Worm (Caenorhabditis elegans) whole organism, late embryonic: ENCODE data around the gene ptr-8.
A peak's percentile ranks its signal among the peaks of the same experiment; 100 is the strongest.

Source experiments
- C38D4.7 ChIP-seq: fragments of 200-800 bp; sonication (Bioruptor generic); optimal IDR thresholded peaks from 2 replicates; lab custom pipeline; 2018; ENCODE audit warnings: mild to moderate bottlenecking, missing genetic modification characterization, moderate library complexity, missing compliant biosample characterization
- K02D7.2 ChIP-seq: sonication (generic microtip); optimal IDR thresholded peaks from 2 replicates; lab custom pipeline; 2017; ENCODE audit warnings: mild to moderate bottlenecking, missing genetic modification characterization, missing compliant biosample characterization
- K09A11.1 ChIP-seq: sonication (generic microtip); optimal IDR thresholded peaks from 2 replicates; lab custom pipeline; 2017; ENCODE audit warnings: antibody characterized with exemption, mild to moderate bottlenecking, missing genetic modification characterization, missing compliant biosample characterization; ENCODE audit not compliant: insufficient read depth
- Y22D7AL.16 ChIP-seq: sonication (generic microtip); optimal IDR thresholded peaks from 2 replicates; lab custom pipeline; 2016; ENCODE audit warnings: missing genetic modification characterization, missing compliant biosample characterization
- ahr-1 ChIP-seq: sonication (generic microtip); optimal IDR thresholded peaks from 2 replicates; lab custom pipeline; 2016; ENCODE audit warnings: missing genetic modification characterization, missing compliant biosample characterization
- ama-1 ChIP-seq: fragments of 150-350 bp; optimal IDR thresholded peaks from 2 replicates; lab custom pipeline; 2014
- ceh-18 ChIP-seq: sonication (generic microtip); optimal IDR thresholded peaks from 2 replicates; lab custom pipeline; 2016; ENCODE audit warnings: missing genetic modification characterization, missing compliant biosample characterization
- ceh-19 ChIP-seq: fragments of 200-800 bp; sonication (Bioruptor generic); optimal IDR thresholded peaks from 2 replicates; lab custom pipeline; 2018; ENCODE audit warnings: mild to moderate bottlenecking, missing genetic modification characterization, missing compliant biosample characterization
- ceh-22 ChIP-seq: sonication (generic microtip); optimal IDR thresholded peaks from 2 replicates; lab custom pipeline; 2017; ENCODE audit warnings: missing biosample characterization, missing genetic modification characterization
- ceh-24 ChIP-seq: sonication (generic microtip); optimal IDR thresholded peaks from 2 replicates; lab custom pipeline; 2016; ENCODE audit warnings: mild to moderate bottlenecking, missing genetic modification characterization, missing compliant biosample characterization
- ceh-31 ChIP-seq: sonication (generic microtip); optimal IDR thresholded peaks from 2 replicates; lab custom pipeline; 2016; ENCODE audit warnings: missing genetic modification characterization, missing compliant biosample characterization
- ceh-34 ChIP-seq: sonication (generic microtip); optimal IDR thresholded peaks from 2 replicates; lab custom pipeline; 2016; ENCODE audit warnings: mild to moderate bottlenecking, missing genetic modification characterization, missing compliant biosample characterization
- ceh-45 ChIP-seq: fragments of 200-800 bp; sonication (Bioruptor generic); IDR thresholded peaks from 2 replicates; pipeline ENCODE4 v1.3.6; 2022; ENCODE audit warnings: missing genetic modification reagents, missing genetic modification characterization, missing compliant biosample characterization
- ceh-6 ChIP-seq: fragments of 200-800 bp; sonication (Bioruptor generic); optimal IDR thresholded peaks from 2 replicates; lab custom pipeline; 2018; ENCODE audit warnings: mild to moderate bottlenecking, missing genetic modification characterization, missing compliant biosample characterization
- ceh-9 ChIP-seq: sonication (generic microtip); optimal IDR thresholded peaks from 2 replicates; lab custom pipeline; 2016; ENCODE audit warnings: mild to moderate bottlenecking, missing genetic modification characterization, inconsistent platforms, missing compliant biosample characterization
- dmd-4 ChIP-seq: sonication (generic microtip); optimal IDR thresholded peaks from 2 replicates; lab custom pipeline; 2016; ENCODE audit warnings: borderline replicate concordance, missing genetic modification characterization, missing compliant biosample characterization
- dve-1 ChIP-seq: sonication (generic microtip); optimal IDR thresholded peaks from 2 replicates; lab custom pipeline; 2017; ENCODE audit warnings: antibody characterized with exemption, mild to moderate bottlenecking, missing genetic modification characterization, missing compliant biosample characterization
- elt-2 ChIP-seq: sonication (generic microtip); optimal IDR thresholded peaks from 2 replicates; lab custom pipeline; 2016; ENCODE audit warnings: missing genetic modification reagents, missing genetic modification characterization, missing compliant biosample characterization
- elt-4 ChIP-seq: sonication (generic microtip); optimal IDR thresholded peaks from 2 replicates; lab custom pipeline; 2016; ENCODE audit warnings: missing genetic modification characterization, missing compliant biosample characterization
- ets-4 ChIP-seq: sonication (generic microtip); optimal IDR thresholded peaks from 2 replicates; lab custom pipeline; 2016; ENCODE audit warnings: missing genetic modification characterization, missing compliant biosample characterization
- eyg-1 ChIP-seq: sonication (generic microtip); optimal IDR thresholded peaks from 2 replicates; lab custom pipeline; 2016; ENCODE audit warnings: missing genotype, missing genetic modification characterization, missing compliant biosample characterization
- fax-1 ChIP-seq: sonication (generic microtip); optimal IDR thresholded peaks from 2 replicates; lab custom pipeline; 2016; ENCODE audit warnings: missing genotype, missing genetic modification characterization, missing compliant biosample characterization
- fkh-10 ChIP-seq: fragments of 150-350 bp; optimal IDR thresholded peaks from 2 replicates; lab custom pipeline; 2014; ENCODE audit warnings: missing biosample characterization, missing genetic modification reagents, missing genetic modification characterization
- gmeb-2 ChIP-seq: sonication (generic microtip); optimal IDR thresholded peaks from 2 replicates; lab custom pipeline; 2016; ENCODE audit warnings: missing genetic modification characterization, inconsistent platforms, missing compliant biosample characterization
- hlh-15 ChIP-seq: sonication (generic microtip); optimal IDR thresholded peaks from 2 replicates; lab custom pipeline; 2016; ENCODE audit warnings: missing genetic modification characterization, missing compliant biosample characterization
- hlh-30 ChIP-seq: sonication (generic microtip); optimal IDR thresholded peaks from 2 replicates; lab custom pipeline; 2017; ENCODE audit warnings: antibody characterized with exemption, missing genetic modification characterization, missing compliant biosample characterization; ENCODE audit not compliant: insufficient read depth
- hlh-6 ChIP-seq: sonication (generic microtip); optimal IDR thresholded peaks from 2 replicates; lab custom pipeline; 2016; ENCODE audit warnings: missing genotype, missing genetic modification characterization, missing compliant biosample characterization
- hlh-8 ChIP-seq: sonication (generic microtip); optimal IDR thresholded peaks from 2 replicates; lab custom pipeline; 2016; ENCODE audit warnings: missing genotype, missing genetic modification characterization, missing compliant biosample characterization
- madf-2 ChIP-seq: sonication (generic microtip); optimal IDR thresholded peaks from 2 replicates; lab custom pipeline; 2017; ENCODE audit warnings: missing genetic modification characterization, missing compliant biosample characterization
- nfya-1 ChIP-seq: sonication (generic microtip); optimal IDR thresholded peaks from 2 replicates; lab custom pipeline; 2017; ENCODE audit warnings: missing genetic modification characterization, mild to moderate bottlenecking, missing compliant biosample characterization, antibody characterized with exemption, moderate library complexity
- nhr-11 ChIP-seq: fragments of 150-350 bp; optimal IDR thresholded peaks from 2 replicates; lab custom pipeline; 2014; ENCODE audit warnings: missing biosample characterization, missing genetic modification characterization
- nhr-232 ChIP-seq: sonication (generic microtip); optimal IDR thresholded peaks from 2 replicates; lab custom pipeline; 2016; ENCODE audit warnings: missing genetic modification characterization, missing compliant biosample characterization
- odd-2 ChIP-seq: sonication (generic microtip); optimal IDR thresholded peaks from 2 replicates; lab custom pipeline; 2017; ENCODE audit warnings: antibody characterized with exemption, mild to moderate bottlenecking, missing genetic modification characterization, missing compliant biosample characterization
- pat-9 ChIP-seq: fragments of 200-800 bp; sonication (Bioruptor generic); optimal IDR thresholded peaks from 2 replicates; lab custom pipeline; 2018; ENCODE audit warnings: mild to moderate bottlenecking, missing genetic modification characterization, moderate library complexity, missing compliant biosample characterization
- pha-4 ChIP-seq: fragments of 150-350 bp; optimal IDR thresholded peaks from 2 replicates; lab custom pipeline; 2018; ENCODE audit warnings: missing biosample characterization, missing genetic modification reagents, missing genetic modification characterization
- pqm-1 ChIP-seq: sonication (generic microtip); optimal IDR thresholded peaks from 2 replicates; lab custom pipeline; 2016; ENCODE audit warnings: missing genetic modification characterization, missing compliant biosample characterization
- ref-2 ChIP-seq: sonication (generic microtip); optimal IDR thresholded peaks from 2 replicates; lab custom pipeline; 2016; ENCODE audit warnings: missing genetic modification characterization, missing compliant biosample characterization
- rnt-1 ChIP-seq: sonication (generic microtip); optimal IDR thresholded peaks from 2 replicates; lab custom pipeline; 2016; ENCODE audit warnings: missing genetic modification characterization, missing compliant biosample characterization
- sox-4 ChIP-seq: sonication (generic microtip); optimal IDR thresholded peaks from 2 replicates; lab custom pipeline; 2017; ENCODE audit warnings: mild to moderate bottlenecking, missing genetic modification characterization, inconsistent platforms, missing compliant biosample characterization
- syd-9 ChIP-seq: sonication (generic microtip); optimal IDR thresholded peaks from 2 replicates; lab custom pipeline; 2016; ENCODE audit warnings: mild to moderate bottlenecking, missing genetic modification characterization, moderate library complexity, missing compliant biosample characterization
- tbx-2 ChIP-seq: sonication (generic microtip); optimal IDR thresholded peaks from 2 replicates; lab custom pipeline; 2016; ENCODE audit warnings: missing genetic modification characterization, missing compliant biosample characterization
- tbx-7 ChIP-seq: sonication (generic microtip); optimal IDR thresholded peaks from 2 replicates; lab custom pipeline; 2016; ENCODE audit warnings: missing genotype, missing genetic modification characterization, missing compliant biosample characterization
- unc-42 ChIP-seq: sonication (generic microtip); optimal IDR thresholded peaks from 2 replicates; lab custom pipeline; 2016; ENCODE audit warnings: missing genotype, missing genetic modification characterization, missing compliant biosample characterization
- unc-86 ChIP-seq: sonication (generic microtip); optimal IDR thresholded peaks from 2 replicates; lab custom pipeline; 2016; ENCODE audit warnings: missing genetic modification characterization, missing compliant biosample characterization

Gene ptr-8

DNA sequence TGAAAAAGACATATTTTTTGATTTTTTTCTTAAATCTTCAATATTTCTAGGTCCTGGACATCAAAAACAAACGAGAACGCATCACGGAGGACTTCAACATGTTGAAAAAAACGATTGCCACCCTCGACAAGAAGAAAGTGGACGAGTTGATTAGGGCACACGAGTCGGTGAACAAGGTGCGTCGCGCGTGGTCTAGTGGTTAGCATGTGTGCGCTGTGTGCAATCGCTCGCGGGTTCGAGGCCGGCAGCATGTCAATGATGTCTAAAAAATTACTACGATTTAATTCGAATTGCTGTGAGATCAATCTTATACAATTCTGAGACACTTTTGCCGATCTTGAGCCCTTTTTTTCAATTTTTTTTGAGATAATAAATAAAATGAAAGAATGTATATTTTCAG lies 49.0 kb upstream of the ptr-8 start (continued):
- TF ChIP-seq fkh-10 (GFP tag; lab: Kevin White, UChicago) (no peak), hlh-6 (tag; lab: Kevin White, UChicago) (peak; percentile 88), madf-2 (tag; lab: Kevin White, UChicago) (peak; percentile 83), hlh-30 (tag; lab: Kevin White, UChicago) (peak; percentile 79), ceh-31 (tag; lab: Kevin White, UChicago) (peak; percentile 69), tbx-2 (tag; lab: Kevin White, UChicago) (peak; percentile 93), rnt-1 (tag; lab: Kevin White, UChicago) (peak; percentile 58), sox-4 (tag; lab: Kevin White, UChicago) (peak; percentile 88), elt-4 (tag; lab: Kevin White, UChicago) (peak; percentile 5), ceh-34 (tag; lab: Kevin White, UChicago) (peak; percentile 87), ama-1 (no peak), C38D4.7 (peak; percentile 83), pqm-1 (tag; lab: Kevin White, UChicago) (peak; percentile 67), tbx-7 (tag; lab: Kevin White, UChicago) (peak; percentile 68), ceh-18 (tag; lab: Kevin White, UChicago) (peak; percentile 85), odd-2 (peak; percentile 77), ceh-19 (GFP tag; lab: Kevin White, UChicago) (peak; percentile 92), pat-9 (peak; percentile 95), ceh-6 (peak; percentile 91), ets-4 (tag; lab: Kevin White, UChicago) (no peak), ahr-1 (tag; lab: Kevin White, UChicago) (peak; percentile 77), elt-2 (tag; lab: Kevin White, UChicago) (peak; percentile 94), nfya-1 (tag; lab: Kevin White, UChicago) (peak; percentile 74), ceh-24 (tag; lab: Kevin White, UChicago) (peak; percentile 59)

DNA sequence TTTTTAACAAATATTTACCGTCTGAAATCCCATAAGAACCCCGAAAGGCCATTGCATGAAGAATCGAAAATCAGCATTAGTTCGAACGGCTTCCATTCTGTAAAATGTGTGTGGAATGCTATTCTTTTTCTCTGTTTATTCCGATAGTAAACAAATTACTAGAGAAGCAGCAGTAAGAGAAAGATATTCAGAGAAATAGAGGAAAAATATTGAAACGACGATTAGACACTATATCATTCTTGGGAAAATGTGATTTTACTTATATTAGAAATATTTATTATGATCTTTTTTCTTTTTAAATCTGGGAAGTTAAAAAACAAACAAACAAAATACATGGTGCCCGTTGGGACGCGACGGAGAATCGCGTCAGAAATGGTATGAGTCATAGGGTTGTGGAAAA lies 45.6 kb upstream of the ptr-8 start, which contains the start of gene M106.8:
TSS of gene M106.8 (minus strand) at position 101 of the 400 bp plus-strand sequence.
- TF ChIP-seq eyg-1 (tag; lab: Kevin White, UChicago), result no peak
- no peak for TF ChIP-seq K09A11.1 (tag; lab: Kevin White, UChicago)
- no peak for TF ChIP-seq hlh-6 (tag; lab: Kevin White, UChicago)
- no peak for TF ChIP-seq ceh-9 (tag; lab: Kevin White, UChicago)

ce11 chrII:10847057-10847456 lies 42.0 kb upstream of the ptr-8 start:
- TF ChIP-seq ceh-18 (tag; lab: Kevin White, UChicago) (no peak), odd-2 (no peak), tbx-7 (tag; lab: Kevin White, UChicago) (no peak), gmeb-2 (no peak), pha-4 (no peak), hlh-8 (tag; lab: Kevin White, UChicago) (no peak), sox-4 (tag; lab: Kevin White, UChicago) (no peak), madf-2 (tag; lab: Kevin White, UChicago) (no peak), dmd-4 (tag; lab: Kevin White, UChicago) (no peak), hlh-15 (tag; lab: Kevin White, UChicago) (no peak), unc-86 (tag; lab: Kevin White, UChicago) (no peak)

DNA sequence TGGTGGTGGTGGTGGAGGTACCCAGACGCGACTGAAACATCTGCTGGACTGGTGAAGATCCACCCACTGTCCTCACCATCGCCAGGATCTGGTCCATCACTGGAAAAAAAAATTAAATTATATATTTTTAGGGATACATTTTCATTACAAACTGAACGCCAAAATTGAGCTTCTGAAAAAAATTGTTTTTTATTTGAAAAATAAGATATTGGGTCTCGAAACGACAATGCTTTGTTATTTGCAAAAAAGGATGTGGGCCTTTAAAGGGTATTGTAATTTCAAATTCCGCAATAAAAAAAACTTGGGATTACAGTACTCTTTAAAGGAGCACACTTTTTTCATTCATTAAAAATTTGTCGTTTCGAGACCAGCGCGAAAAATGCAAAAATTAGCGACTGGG lies 39.2 kb upstream of the ptr-8 start, which contains the start of gene M106.2:
TSS of gene M106.2 (minus strand) at position 101 of the 400 bp plus-strand sequence.
- TF ChIP-seq nhr-232 (no peak), syd-9 (tag; lab: Kevin White, UChicago) (no peak), hlh-15 (tag; lab: Kevin White, UChicago) (no peak), fax-1 (tag; lab: Kevin White, UChicago) (no peak), ets-4 (tag; lab: Kevin White, UChicago) (no peak), K02D7.2 (no peak), nhr-11 (tag; lab: Kevin White, UChicago) (no peak), odd-2 (no peak), eyg-1 (tag; lab: Kevin White, UChicago) (no peak), unc-86 (tag; lab: Kevin White, UChicago) (no peak), madf-2 (tag; lab: Kevin White, UChicago) (no peak), ceh-45 (no peak), ceh-18 (tag; lab: Kevin White, UChicago) (no peak), ceh-22 (tag; lab: Kevin White, UChicago) (no peak), gmeb-2 (no peak), ref-2 (tag; lab: Kevin White, UChicago) (no peak), unc-42 (tag; lab: Kevin White, UChicago) (no peak), dve-1 (tag; lab: Kevin White, UChicago) (no peak), Y22D7AL.16 (tag; lab: Kevin White, UChicago) (no peak), pat-9 (no peak)
